Worm (Caenorhabditis elegans) whole organism, L1 larva: ENCODE results near the gene F43H9.4.

Experiments
- C16A3.4 ChIP-seq: fragments of 150-350 bp; optimal IDR thresholded peaks from 2 replicates; lab custom pipeline; 2014; ENCODE audit warnings: missing biosample characterization, missing genetic modification characterization
- C34B4.2 ChIP-seq: sonication (generic microtip); optimal IDR thresholded peaks from 2 replicates; lab custom pipeline; 2017; ENCODE audit warnings: mild to moderate bottlenecking, missing genetic modification characterization, missing compliant biosample characterization
- aha-1 ChIP-seq: fragments of 150-350 bp; optimal IDR thresholded peaks from 2 replicates; lab custom pipeline; 2014; ENCODE audit warnings: missing biosample characterization, missing genetic modification characterization
- alr-1 ChIP-seq: fragments of 200-800 bp; sonication (Bioruptor generic); optimal IDR thresholded peaks from 2 replicates; lab custom pipeline; 2018; ENCODE audit warnings: borderline replicate concordance, mild to moderate bottlenecking, missing genetic modification characterization, missing compliant biosample characterization
- aly-2 ChIP-seq: fragments of 150-350 bp; optimal IDR thresholded peaks from 2 replicates; lab custom pipeline; 2014; ENCODE audit warnings: missing biosample characterization, missing genetic modification characterization
- ama-1 ChIP-seq: fragments of 150-350 bp; optimal IDR thresholded peaks from 2 replicates; lab custom pipeline; 2014
- blmp-1 ChIP-seq: fragments of 150-350 bp; optimal IDR thresholded peaks from 2 replicates; lab custom pipeline; 2014; ENCODE audit warnings: missing biosample characterization, missing genetic modification characterization
- ceh-8 ChIP-seq: fragments of 200-800 bp; sonication (Bioruptor generic); optimal IDR thresholded peaks from 2 replicates; lab custom pipeline; 2018; ENCODE audit warnings: mild to moderate bottlenecking, missing genetic modification characterization, moderate library complexity, missing compliant biosample characterization
- ceh-82 ChIP-seq, 3 experiments: fragments of 150-350 bp in 1 of 3; sonication (generic microtip) in 2 of 3; optimal IDR thresholded peaks; 2 replicates each; lab custom pipeline; 2014 to 2017; ENCODE audit warnings: missing biosample characterization in 3 of 3, missing genetic modification characterization in 3 of 3
- ceh-90 ChIP-seq: sonication (generic microtip); optimal IDR thresholded peaks from 2 replicates; lab custom pipeline; 2016; ENCODE audit warnings: missing genetic modification characterization, missing compliant biosample characterization
- ces-1 ChIP-seq: fragments of 150-350 bp; optimal IDR thresholded peaks from 2 replicates; lab custom pipeline; 2014; ENCODE audit warnings: missing biosample characterization, missing genetic modification reagents, missing genetic modification characterization
- dpl-1 ChIP-seq, 3 experiments: fragments of 150-350 bp in 2 of 3; sonication (generic microtip) in 1 of 3; optimal IDR thresholded peaks; 2 replicates each; lab custom pipeline; 2014 to 2017; ENCODE audit warnings: missing biosample characterization in 3 of 3, missing genetic modification characterization in 3 of 3, missing genetic modification reagents in 3 of 3
- dsc-1 ChIP-seq: sonication (generic microtip); optimal IDR thresholded peaks from 2 replicates; lab custom pipeline; 2016; ENCODE audit warnings: mild to moderate bottlenecking, missing genetic modification characterization, missing compliant biosample characterization
- efl-1 ChIP-seq, 4 experiments: fragments of 150-350 bp; optimal IDR thresholded peaks in 3 of 4; peaks in 1 of 4; 1 replicate in 1 of 4; 2 replicates in 3 of 4; lab custom pipeline; 2014; ENCODE audit warnings: missing biosample characterization in 2 of 4, missing genetic modification characterization in 2 of 4, missing genetic modification reagents in 2 of 4
- efl-3 ChIP-seq: fragments of 200-800 bp; sonication (Bioruptor generic); optimal IDR thresholded peaks from 2 replicates; lab custom pipeline; 2018; ENCODE audit warnings: mild to moderate bottlenecking, missing genetic modification characterization, missing compliant biosample characterization
- elt-2 ChIP-seq: sonication (generic microtip); optimal IDR thresholded peaks from 2 replicates; lab custom pipeline; 2016; ENCODE audit warnings: missing genetic modification characterization, mild to moderate bottlenecking, inconsistent platforms, missing compliant biosample characterization, missing genetic modification reagents
- elt-3 ChIP-seq, 6 experiments: fragments of 150-350 bp in 1 of 6; sonication (generic microtip); optimal IDR thresholded peaks; 2 replicates each; lab custom pipeline; 2017 to 2018; ENCODE audit warnings: missing biosample characterization in 6 of 6, missing genetic modification characterization in 6 of 6, inconsistent platforms in 1 of 6
- grh-1 ChIP-seq: fragments of 200-800 bp; sonication (Bioruptor generic); IDR thresholded peaks from 2 replicates; pipeline ENCODE4 v1.3.6; 2022; ENCODE audit warnings: missing genetic modification reagents, missing genetic modification characterization, missing compliant biosample characterization
- hlh-17 ChIP-seq: fragments of 200-800 bp; sonication (Bioruptor generic); optimal IDR thresholded peaks from 2 replicates; lab custom pipeline; 2018; ENCODE audit warnings: missing genetic modification characterization, mild to moderate bottlenecking, missing compliant biosample characterization, moderate library complexity, borderline replicate concordance
- hpl-2 ChIP-seq: fragments of 150-350 bp; optimal IDR thresholded peaks from 2 replicates; lab custom pipeline; 2014; ENCODE audit warnings: missing biosample characterization, missing genetic modification reagents, missing genetic modification characterization
- irx-1 ChIP-seq: sonication (generic microtip); optimal IDR thresholded peaks from 2 replicates; lab custom pipeline; 2016; ENCODE audit warnings: missing genetic modification characterization, missing compliant biosample characterization
- jun-1 ChIP-seq: fragments of 150-350 bp; optimal IDR thresholded peaks from 2 replicates; lab custom pipeline; 2014; ENCODE audit warnings: missing biosample characterization, missing genetic modification reagents, missing genetic modification characterization
- lin-14 ChIP-seq: fragments of 200-800 bp; sonication (Bioruptor generic); optimal IDR thresholded peaks from 2 replicates; lab custom pipeline; 2018; ENCODE audit warnings: mild to moderate bottlenecking, missing genetic modification characterization, moderate library complexity, missing compliant biosample characterization
- lin-15B ChIP-seq: fragments of 150-350 bp; sonication (generic microtip); optimal IDR thresholded peaks from 3 replicates; lab custom pipeline; 2014; ENCODE audit warnings: missing biosample characterization, missing genetic modification characterization
- lin-35 ChIP-seq, 2 experiments: fragments of 150-350 bp; optimal IDR thresholded peaks; 2 replicates each; lab custom pipeline; 2014; ENCODE audit warnings: missing biosample characterization in 2 of 2, missing genetic modification characterization in 2 of 2, missing genetic modification reagents in 2 of 2
- lir-3 ChIP-seq: sonication (generic microtip); optimal IDR thresholded peaks from 2 replicates; lab custom pipeline; 2016; ENCODE audit warnings: mild to moderate bottlenecking, missing genetic modification characterization, moderate library complexity, missing compliant biosample characterization; ENCODE audit not compliant: poor library complexity
- lsy-2 ChIP-seq, 2 experiments: fragments of 150-350 bp; optimal IDR thresholded peaks; 2 replicates each; lab custom pipeline; 2014; ENCODE audit warnings: missing biosample characterization in 2 of 2, missing genetic modification characterization in 2 of 2
- mef-2 ChIP-seq: fragments of 150-350 bp; optimal IDR thresholded peaks from 2 replicates; lab custom pipeline; 2014; ENCODE audit warnings: missing biosample characterization, missing genetic modification characterization
- nhr-11 ChIP-seq: fragments of 150-350 bp; optimal IDR thresholded peaks from 2 replicates; lab custom pipeline; 2014; ENCODE audit warnings: missing biosample characterization, missing genetic modification characterization
- nhr-19 ChIP-seq: fragments of 200-800 bp; sonication (Bioruptor generic); conservative IDR thresholded peaks from 2 replicates; pipeline ENCODE4 v1.3.6; 2022; ENCODE audit warnings: missing genetic modification characterization, missing compliant biosample characterization
- nhr-47 ChIP-seq: sonication (generic microtip); optimal IDR thresholded peaks from 2 replicates; lab custom pipeline; 2016; ENCODE audit warnings: mild to moderate bottlenecking, missing genetic modification characterization, moderate library complexity, missing compliant biosample characterization
- nhr-84 ChIP-seq: sonication (generic microtip); optimal IDR thresholded peaks from 2 replicates; lab custom pipeline; 2017; ENCODE audit warnings: missing biosample characterization, missing genetic modification characterization
- nhr-85 ChIP-seq: sonication (generic microtip); peaks from one replicate; lab custom pipeline; 2016; ENCODE audit warnings: missing genetic modification characterization, inconsistent platforms, missing compliant biosample characterization
- nhr-90 ChIP-seq: sonication (generic microtip); optimal IDR thresholded peaks from 2 replicates; lab custom pipeline; 2016; ENCODE audit warnings: mild to moderate bottlenecking, missing genetic modification characterization, missing compliant biosample characterization; ENCODE audit not compliant: poor library complexity
- pag-3 ChIP-seq: sonication (generic microtip); optimal IDR thresholded peaks from 2 replicates; lab custom pipeline; 2017; ENCODE audit warnings: missing genetic modification characterization, mild to moderate bottlenecking, missing compliant biosample characterization, antibody characterized with exemption, borderline replicate concordance; ENCODE audit not compliant: insufficient read depth
- pax-3 ChIP-seq: fragments of 200-800 bp; sonication (Bioruptor generic); optimal IDR thresholded peaks from 2 replicates; lab custom pipeline; 2018; ENCODE audit warnings: mild to moderate bottlenecking, missing genetic modification characterization, moderate library complexity, missing compliant biosample characterization
- skn-1 ChIP-seq: fragments of 150-350 bp; optimal IDR thresholded peaks from 2 replicates; lab custom pipeline; 2014; ENCODE audit warnings: missing biosample characterization, missing genetic modification characterization
- snpc-4 ChIP-seq: fragments of 150-350 bp; optimal IDR thresholded peaks from 2 replicates; lab custom pipeline; 2014; ENCODE audit warnings: missing biosample characterization, missing genetic modification characterization
- sptf-1 ChIP-seq: fragments of 150-350 bp; optimal IDR thresholded peaks from 2 replicates; lab custom pipeline; 2014; ENCODE audit warnings: missing biosample characterization, missing genetic modification characterization
- sup-37 ChIP-seq: fragments of 200-800 bp; sonication (Bioruptor generic); optimal IDR thresholded peaks from 2 replicates; lab custom pipeline; 2018; ENCODE audit warnings: mild to moderate bottlenecking, missing genetic modification characterization, missing compliant biosample characterization
- swsn-7 ChIP-seq: sonication (generic microtip); optimal IDR thresholded peaks from 2 replicates; lab custom pipeline; 2016; ENCODE audit warnings: missing genetic modification characterization, missing compliant biosample characterization
- tlp-1 ChIP-seq: fragments of 150-350 bp; optimal IDR thresholded peaks from 2 replicates; lab custom pipeline; 2014; ENCODE audit warnings: missing biosample characterization, missing genetic modification characterization
- unc-130 ChIP-seq: fragments of 150-350 bp; optimal IDR thresholded peaks from 2 replicates; lab custom pipeline; 2017; ENCODE audit warnings: missing biosample characterization, missing genetic modification characterization, inconsistent platforms
- unc-30 ChIP-seq: sonication (generic microtip); optimal IDR thresholded peaks from 2 replicates; lab custom pipeline; 2017; ENCODE audit warnings: missing biosample characterization, missing genetic modification characterization
- unc-98 ChIP-seq: fragments of 200-800 bp; sonication (Bioruptor generic); IDR thresholded peaks from 2 replicates; pipeline ENCODE4 v1.3.6; 2022; ENCODE audit warnings: missing genetic modification characterization, missing compliant biosample characterization
- vab-15 ChIP-seq: sonication (generic microtip); optimal IDR thresholded peaks from 2 replicates; lab custom pipeline; 2017; ENCODE audit warnings: missing genotype, mild to moderate bottlenecking, missing genetic modification characterization, missing compliant biosample characterization
- xbp-1 ChIP-seq: sonication (generic microtip); optimal IDR thresholded peaks from 2 replicates; lab custom pipeline; 2016; ENCODE audit warnings: missing genetic modification characterization, missing compliant biosample characterization

F43H9.4 gene

ce11 chrV:8026343-8026742 lies at the start of gene F43H9.4 (continued):
- peak in 1 of 2 experiments; percentile 3 for TF ChIP-seq lsy-2 (tag; optimal IDR thresholded peaks at IDR 0.05; lab: Kevin White, UChicago)
- TF ChIP-seq ceh-8 (GFP tag; lab: Kevin White, UChicago): no peak
- no peak for TF ChIP-seq vab-15 (tag; lab: Kevin White, UChicago)
- no peak for TF ChIP-seq sup-37 (GFP tag; lab: Kevin White, UChicago)
- peak in 1 of 2 experiments; percentile 8 for TF ChIP-seq lin-35 (GFP tag; optimal IDR thresholded peaks at IDR 0.05; lab: Kevin White, UChicago)
- TF ChIP-seq elt-3 (tag; optimal IDR thresholded peaks at IDR 0.05; lab: Kevin White, UChicago): peak in 5 of 6 experiments; percentile 47 to 94 (median 62)
- TF ChIP-seq ceh-90: no peak
- TF ChIP-seq, all 84 proteins: peak for 18

DNA sequence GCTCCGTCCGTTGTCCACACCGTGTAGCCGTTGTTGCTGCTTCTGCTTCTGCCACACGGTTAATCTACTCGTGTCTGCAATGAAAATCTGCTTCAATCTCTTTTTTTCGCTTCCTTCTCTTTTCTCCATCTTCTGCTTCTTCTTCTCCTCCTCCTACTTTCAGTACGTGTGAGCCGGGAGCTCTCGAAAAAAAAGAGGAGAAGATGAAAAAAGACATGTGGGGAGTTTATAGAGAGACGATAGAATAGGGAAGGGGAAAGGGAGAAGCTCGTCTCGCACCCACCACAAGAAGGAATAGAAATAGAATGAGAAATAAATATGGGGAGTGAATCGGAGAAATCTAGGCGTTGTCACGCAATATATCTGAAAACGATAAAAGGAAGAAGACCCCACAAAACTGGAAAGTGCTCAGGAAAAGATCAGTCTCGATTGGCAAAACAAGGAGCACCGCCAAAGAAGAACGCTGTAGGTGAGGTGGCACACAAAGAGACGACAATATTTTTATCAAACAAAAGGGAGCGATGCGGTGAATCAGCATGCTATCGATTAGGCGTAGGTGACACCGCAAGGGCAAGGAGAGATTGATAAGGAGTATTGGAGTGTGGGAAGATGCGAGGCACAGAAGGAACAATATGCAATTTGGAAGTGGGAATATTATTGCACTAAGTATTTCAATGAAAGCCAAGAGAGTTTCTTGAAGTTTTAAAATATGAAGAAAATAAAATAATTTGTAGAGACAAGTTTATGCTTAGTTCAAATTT lies 48.6 kb upstream of the F43H9.4 start, which contains the start of gene let-413:
let-413 (minus strand) TSS at position 76 of the 761 bp plus-strand sequence.
- TF ChIP-seq swsn-7 (tag; lab: Kevin White, UChicago): no peak
- peak in 1 of 3 experiments; percentile 35 for TF ChIP-seq ceh-82 (tag; optimal IDR thresholded peaks at IDR 0.05; lab: Kevin White, UChicago)
- TF ChIP-seq hlh-17: no peak
- no peak for TF ChIP-seq nhr-19
- TF ChIP-seq elt-2 (tag; lab: Kevin White, UChicago): peak; percentile 33
- no peak for TF ChIP-seq ceh-8 (GFP tag; lab: Kevin White, UChicago)
- no peak for TF ChIP-seq grh-1 (GFP tag; lab: Robert Waterston, UW)
- no peak for TF ChIP-seq pax-3
- peak in 1 of 2 experiments; percentile 15 for TF ChIP-seq lin-35 (GFP tag; optimal IDR thresholded peaks at IDR 0.05; lab: Kevin White, UChicago)
- TF ChIP-seq aha-1: no peak
- TF ChIP-seq nhr-84 (tag; lab: Kevin White, UChicago): no peak
- no peak for TF ChIP-seq blmp-1
- no peak for TF ChIP-seq unc-130
- TF ChIP-seq nhr-11 (tag; lab: Kevin White, UChicago): no peak
- TF ChIP-seq lsy-2 (tag; optimal IDR thresholded peaks at IDR 0.05; lab: Kevin White, UChicago): peak in 1 of 2 experiments; percentile 7
- TF ChIP-seq mef-2: no peak
- TF ChIP-seq vab-15 (tag; lab: Kevin White, UChicago): no peak
- TF ChIP-seq C34B4.2 (tag; lab: Kevin White, UChicago): no peak
- TF ChIP-seq nhr-90 (tag; lab: Kevin White, UChicago): peak; percentile 17
- no peak for TF ChIP-seq ces-1 (GFP tag; lab: Kevin White, UChicago)
- no peak for TF ChIP-seq dsc-1
- no peak for TF ChIP-seq skn-1
- no peak for TF ChIP-seq lir-3 (tag; lab: Kevin White, UChicago)
- no peak for TF ChIP-seq efl-1 (optimal IDR thresholded peaks at IDR 0.05; lab: Kevin White, UChicago)
- peak in 1 of 2 experiments; percentile 31 for TF ChIP-seq efl-1 (GFP tag; optimal IDR thresholded peaks at IDR 0.05 in 1 of 2; lab: Kevin White, UChicago)
- TF ChIP-seq dpl-1 (GFP tag; optimal IDR thresholded peaks at IDR 0.05; lab: Kevin White, UChicago): no peak
- peak; percentile 72 for TF ChIP-seq lin-14
- no peak for TF ChIP-seq hpl-2 (GFP tag; lab: Kevin White, UChicago)
- TF ChIP-seq pag-3 (tag; lab: Kevin White, UChicago): no peak
- no peak for TF ChIP-seq snpc-4
- TF ChIP-seq nhr-47 (tag; lab: Kevin White, UChicago): no peak
- no peak for TF ChIP-seq aly-2 (tag; lab: Kevin White, UChicago)
- no peak for TF ChIP-seq tlp-1 (tag; lab: Kevin White, UChicago)
- TF ChIP-seq xbp-1 (tag; lab: Kevin White, UChicago): no peak
- no peak for TF ChIP-seq ceh-90
- no peak for TF ChIP-seq ama-1
- no peak for TF ChIP-seq sptf-1 (tag; lab: Kevin White, UChicago)
- no peak for TF ChIP-seq irx-1 (tag; lab: Kevin White, UChicago)
- TF ChIP-seq alr-1: no peak
- no peak for TF ChIP-seq nhr-85 (tag; lab: Kevin White, UChicago)
- no peak for TF ChIP-seq unc-30 (tag; lab: Kevin White, UChicago)
- no peak for TF ChIP-seq C16A3.4 (tag; lab: Kevin White, UChicago)
- no peak for TF ChIP-seq lin-15B
- TF ChIP-seq elt-3 (tag; optimal IDR thresholded peaks at IDR 0.05; lab: Kevin White, UChicago): peak in 1 of 6 experiments; percentile 6
- TF ChIP-seq unc-98 (GFP tag; lab: Robert Waterston, UW): no peak
- no peak for TF ChIP-seq jun-1 (tag; lab: Kevin White, UChicago)
- no peak for TF ChIP-seq efl-3 (GFP tag; lab: Kevin White, UChicago)
